Fruit fly (Drosophila melanogaster) whole organism, embryonic: ENCODE results near the gene CG17786.

Experiments
- BEAF-32 ChIP-seq: fragments of 200-800 bp; sonication (Bioruptor generic); optimal IDR thresholded peaks from 3 replicates; lab custom pipeline; 2017; ENCODE audit warnings: missing biosample characterization, missing genetic modification characterization, mild to moderate bottlenecking, moderate library complexity, missing genetic modification reagents
- CG10462 ChIP-seq: fragments of 200-800 bp; sonication (Bioruptor generic); optimal IDR thresholded peaks from 2 replicates; lab custom pipeline; 2016; ENCODE audit warnings: missing biosample characterization, missing genetic modification characterization
- CG12104 ChIP-seq: fragments of 200-800 bp; sonication (Bioruptor generic); optimal IDR thresholded peaks from 3 replicates; lab custom pipeline; 2016; ENCODE audit warnings: missing biosample characterization, missing genetic modification characterization
- CG1233 ChIP-seq: fragments of 200-800 bp; sonication (Bioruptor generic); optimal IDR thresholded peaks from 4 replicates; lab custom pipeline; 2018; ENCODE audit warnings: missing biosample characterization, mild to moderate bottlenecking, missing genetic modification characterization
- CG13894 ChIP-seq: fragments of 200-800 bp; sonication (Bioruptor generic); optimal IDR thresholded peaks from 3 replicates; lab custom pipeline; 2018; ENCODE audit warnings: missing biosample characterization, mild to moderate bottlenecking, missing genetic modification characterization, moderate library complexity
- CG15696 ChIP-seq: fragments of 200-800 bp; sonication (Bioruptor generic); optimal IDR thresholded peaks from 2 replicates; lab custom pipeline; 2019; ENCODE audit warnings: missing biosample characterization, mild to moderate bottlenecking, missing genetic modification characterization, moderate library complexity
- CG1602 ChIP-seq: fragments of 200-800 bp; sonication (Bioruptor generic); optimal IDR thresholded peaks from 3 replicates; lab custom pipeline; 2016; ENCODE audit warnings: missing biosample characterization, missing genetic modification characterization
- CG18262 ChIP-seq: fragments of 200-800 bp; optimal IDR thresholded peaks from 3 replicates; lab custom pipeline; 2019; ENCODE audit warnings: missing biosample characterization, mild to moderate bottlenecking, missing genetic modification characterization, moderate library complexity
- CG1832 ChIP-seq: fragments of 200-800 bp; sonication (Bioruptor generic); optimal IDR thresholded peaks from 2 replicates; lab custom pipeline; 2017; ENCODE audit warnings: missing biosample characterization, mild to moderate bottlenecking, missing genetic modification characterization, inconsistent platforms
- CG18619 ChIP-seq: fragments of 200-800 bp; sonication (Bioruptor generic); optimal IDR thresholded peaks from 3 replicates; lab custom pipeline; 2017; ENCODE audit warnings: missing biosample characterization, mild to moderate bottlenecking, missing genetic modification characterization
- CG2678 ChIP-seq: fragments of 200-800 bp; sonication (Bioruptor generic); optimal IDR thresholded peaks from 3 replicates; lab custom pipeline; 2019; ENCODE audit warnings: missing biosample characterization, mild to moderate bottlenecking, missing genetic modification characterization, moderate library complexity
- CG31365 ChIP-seq: fragments of 200-800 bp; sonication (Bioruptor generic); optimal IDR thresholded peaks from 2 replicates; lab custom pipeline; 2018; ENCODE audit warnings: missing biosample characterization, mild to moderate bottlenecking, missing genetic modification characterization
- CG33557 ChIP-seq: fragments of 200-800 bp; sonication (Bioruptor generic); optimal IDR thresholded peaks from 2 replicates; lab custom pipeline; 2019; ENCODE audit warnings: missing biosample characterization, mild to moderate bottlenecking, missing genetic modification characterization, moderate library complexity
- CG4820 ChIP-seq: fragments of 200-800 bp; sonication (Bioruptor generic); optimal IDR thresholded peaks from 3 replicates; lab custom pipeline; 2016; ENCODE audit warnings: missing biosample characterization, missing genetic modification characterization
- CG6791 ChIP-seq: fragments of 200-800 bp; sonication (Bioruptor generic); IDR thresholded peaks from 3 replicates; pipeline ENCODE4 v1.3.6; 2022; ENCODE audit warnings: missing biosample characterization, missing genetic modification characterization; ENCODE audit not compliant: partially characterized antibody
- CG6854 ChIP-seq: fragments of 200-800 bp; sonication (Bioruptor generic); optimal IDR thresholded peaks from 3 replicates; lab custom pipeline; 2017; ENCODE audit warnings: missing biosample characterization, mild to moderate bottlenecking, missing genetic modification characterization
- CG7357 ChIP-seq: fragments of 200-800 bp; sonication (Bioruptor generic); IDR thresholded peaks from 3 replicates; pipeline ENCODE4 v1.3.6; 2022; ENCODE audit warnings: missing biosample characterization, missing genetic modification characterization
- CG7928 ChIP-seq: fragments of 200-800 bp; sonication (Bioruptor generic); optimal IDR thresholded peaks from 2 replicates; lab custom pipeline; 2017; ENCODE audit warnings: missing biosample characterization, mild to moderate bottlenecking, missing genetic modification characterization
- CG8089 ChIP-seq: fragments of 200-800 bp; sonication (Bioruptor generic); optimal IDR thresholded peaks from 3 replicates; lab custom pipeline; 2016; ENCODE audit warnings: missing biosample characterization, missing genetic modification characterization
- CG9437 ChIP-seq: fragments of 200-800 bp; sonication (Bioruptor generic); optimal IDR thresholded peaks from 2 replicates; lab custom pipeline; 2018; ENCODE audit warnings: missing biosample characterization, mild to moderate bottlenecking, missing genetic modification characterization
- CG9932 ChIP-seq: fragments of 200-800 bp; sonication (Bioruptor generic); IDR thresholded peaks from 2 replicates; pipeline ENCODE4 v1.3.6; 2022; ENCODE audit warnings: missing biosample characterization, missing genetic modification characterization
- CoRest ChIP-seq: fragments of 200-800 bp; sonication (Bioruptor generic); optimal IDR thresholded peaks from 3 replicates; lab custom pipeline; 2018; ENCODE audit warnings: missing biosample characterization, mild to moderate bottlenecking, missing genetic modification characterization, moderate library complexity
- D19A ChIP-seq: fragments of 200-800 bp; optimal IDR thresholded peaks from 3 replicates; lab custom pipeline; 2019; ENCODE audit warnings: missing biosample characterization, mild to moderate bottlenecking, missing genetic modification characterization, moderate library complexity
- Dad ChIP-seq: fragments of 200-800 bp; sonication (Bioruptor generic); optimal IDR thresholded peaks from 3 replicates; lab custom pipeline; 2016; ENCODE audit warnings: missing biosample characterization, missing genetic modification characterization
- Dip3 ChIP-seq: fragments of 200-800 bp; sonication (Bioruptor generic); optimal IDR thresholded peaks from 3 replicates; lab custom pipeline; 2016; ENCODE audit warnings: missing biosample characterization, missing genetic modification characterization
- Dp ChIP-seq: fragments of 200-800 bp; sonication (Bioruptor generic); optimal IDR thresholded peaks from 2 replicates; lab custom pipeline; 2018; ENCODE audit warnings: missing biosample characterization, mild to moderate bottlenecking, missing genetic modification characterization, moderate library complexity
- Dref ChIP-seq: fragments of 200-800 bp; sonication (Bioruptor generic); IDR thresholded peaks from 2 replicates; pipeline ENCODE4 v1.3.6; 2022; ENCODE audit warnings: missing biosample characterization, missing genetic modification characterization
- HHEX ChIP-seq: fragments of 200-800 bp; sonication (Bioruptor generic); optimal IDR thresholded peaks from 3 replicates; lab custom pipeline; 2017; ENCODE audit warnings: missing biosample characterization, mild to moderate bottlenecking, missing genetic modification characterization, missing genetic modification reagents
- Hr3 ChIP-seq: fragments of 200-800 bp; sonication (Bioruptor generic); optimal IDR thresholded peaks from 3 replicates; lab custom pipeline; 2016; ENCODE audit warnings: missing biosample characterization, missing genetic modification characterization
- Jarid2 ChIP-seq: fragments of 200-800 bp; sonication (Bioruptor generic); optimal IDR thresholded peaks from 3 replicates; lab custom pipeline; 2017; ENCODE audit warnings: mild to moderate bottlenecking, missing biosample characterization, missing genetic modification reagents, missing genetic modification characterization
- Med ChIP-seq: fragments of 200-800 bp; sonication (Bioruptor generic); peaks from one replicate; lab custom pipeline; 2016; ENCODE audit warnings: missing biosample characterization, missing genetic modification characterization, mild to moderate bottlenecking, inconsistent platforms, moderate library complexity
- Ravus ChIP-seq: fragments of 200-800 bp; sonication (Bioruptor generic); IDR thresholded peaks from 2 replicates; pipeline ENCODE4 v1.3.6; 2022; ENCODE audit warnings: missing biosample characterization, missing genetic modification characterization
- Sin3A ChIP-seq: fragments of >200 bp; optimal IDR thresholded peaks from 2 replicates; lab custom pipeline; 2018
- Sry-β ChIP-seq: fragments of 200-800 bp; sonication (Bioruptor generic); optimal IDR thresholded peaks from 2 replicates; lab custom pipeline; 2018; ENCODE audit warnings: missing biosample characterization, mild to moderate bottlenecking, missing genetic modification characterization, moderate library complexity
- Tbp ChIP-seq: fragments of >200 bp; optimal IDR thresholded peaks from 2 replicates; lab custom pipeline; 2018; ENCODE audit warnings: missing biosample characterization, missing genetic modification characterization
- abd-A ChIP-seq: fragments of 200-800 bp; sonication (Bioruptor generic); optimal IDR thresholded peaks from 3 replicates; lab custom pipeline; 2019; ENCODE audit warnings: missing biosample characterization, mild to moderate bottlenecking, missing genetic modification characterization, moderate library complexity
- ac ChIP-seq: fragments of 200-800 bp; sonication (Bioruptor generic); optimal IDR thresholded peaks from 3 replicates; lab custom pipeline; 2017; ENCODE audit warnings: missing biosample characterization, mild to moderate bottlenecking, missing genetic modification characterization
- ato ChIP-seq: fragments of 200-800 bp; sonication (Bioruptor generic); IDR thresholded peaks from 2 replicates; pipeline ENCODE4 v1.3.6; 2022; ENCODE audit warnings: missing biosample characterization, missing genetic modification characterization; ENCODE audit not compliant: partially characterized antibody
- bbx ChIP-seq: fragments of 200-800 bp; sonication (Bioruptor generic); IDR thresholded peaks from 2 replicates; pipeline ENCODE4 v1.3.6; 2022; ENCODE audit warnings: missing biosample characterization, missing genetic modification characterization; ENCODE audit not compliant: partially characterized antibody
- cg ChIP-seq: fragments of 200-800 bp; sonication (Bioruptor generic); optimal IDR thresholded peaks from 3 replicates; lab custom pipeline; 2019; ENCODE audit warnings: missing biosample characterization, mild to moderate bottlenecking, missing genetic modification characterization, moderate library complexity
- crc ChIP-seq: fragments of 200-800 bp; sonication (Bioruptor generic); optimal IDR thresholded peaks from 2 replicates; lab custom pipeline; 2016; ENCODE audit warnings: missing biosample characterization, missing genetic modification characterization
- dimm ChIP-seq: fragments of 200-800 bp; sonication (Bioruptor generic); IDR thresholded peaks from 2 replicates; pipeline ENCODE4 v1.3.6; 2022; ENCODE audit warnings: missing biosample characterization, missing genetic modification characterization
- eve ChIP-seq, 2 experiments: fragments of >200 bp; optimal IDR thresholded peaks; 2 replicates each; lab custom pipeline; 2017; ENCODE audit warnings: missing biosample characterization in 2 of 2, missing genetic modification characterization in 2 of 2
- fd64A ChIP-seq: fragments of 200-800 bp; sonication (Bioruptor generic); optimal IDR thresholded peaks from 3 replicates; lab custom pipeline; 2018; ENCODE audit warnings: missing biosample characterization, mild to moderate bottlenecking, missing genetic modification characterization
- fu2 ChIP-seq: fragments of 200-800 bp; sonication (Bioruptor generic); optimal IDR thresholded peaks from 2 replicates; lab custom pipeline; 2016; ENCODE audit warnings: missing biosample characterization, missing genetic modification characterization
- grn ChIP-seq: fragments of 200-800 bp; sonication (Bioruptor generic); optimal IDR thresholded peaks from 3 replicates; lab custom pipeline; 2017; ENCODE audit warnings: missing biosample characterization, missing genetic modification characterization
- maf-S ChIP-seq: fragments of 200-800 bp; sonication (Bioruptor generic); optimal IDR thresholded peaks from 2 replicates; lab custom pipeline; 2016; ENCODE audit warnings: missing biosample characterization, missing genetic modification characterization
- phol ChIP-seq: fragments of 200-800 bp; sonication (Bioruptor generic); optimal IDR thresholded peaks from 3 replicates; lab custom pipeline; 2018; ENCODE audit warnings: missing biosample characterization, mild to moderate bottlenecking, missing genetic modification characterization, moderate library complexity
- pum ChIP-seq: fragments of 200-800 bp; sonication (Bioruptor generic); optimal IDR thresholded peaks from 2 replicates; lab custom pipeline; 2016; ENCODE audit warnings: missing biosample characterization, missing genetic modification characterization
- repo ChIP-seq: fragments of 200-800 bp; sonication (Bioruptor generic); optimal IDR thresholded peaks from 2 replicates; lab custom pipeline; 2016; ENCODE audit warnings: missing biosample characterization, missing genetic modification characterization
- slbo ChIP-seq: fragments of 200-800 bp; sonication (Bioruptor generic); IDR thresholded peaks from 2 replicates; pipeline ENCODE4 v1.3.6; 2022; ENCODE audit warnings: missing biosample characterization, missing genetic modification characterization
- tio ChIP-seq: fragments of 200-800 bp; sonication (Bioruptor generic); optimal IDR thresholded peaks from 2 replicates; lab custom pipeline; 2017; ENCODE audit warnings: missing biosample characterization, missing genetic modification characterization, inconsistent platforms

The CG17786 gene

DNA sequence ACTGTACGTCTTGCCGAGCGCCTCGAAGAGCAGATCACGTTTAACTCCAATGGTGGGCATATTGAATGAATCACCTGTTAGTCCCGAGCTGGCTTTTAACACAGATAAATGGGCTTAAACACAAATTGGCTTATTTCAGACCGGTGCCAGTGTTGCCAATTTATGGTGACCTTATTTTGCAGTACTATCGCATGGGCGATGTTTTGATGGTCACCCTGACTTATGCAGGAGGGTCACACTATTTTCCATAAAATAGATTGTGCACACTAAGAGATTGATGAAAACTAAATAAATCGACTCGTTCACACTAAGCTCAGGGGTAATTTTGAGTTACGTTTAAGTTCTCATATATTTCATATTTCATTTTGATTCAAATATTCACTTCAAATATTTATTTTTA is 34.0 kb upstream of the CG17786 start, which contains the start of gene beta-PheRS (continued):
- TF ChIP-seq slbo (GFP tag; lab: Robert Waterston, UW), result peak; percentile 83
- peak; percentile 68 for TF ChIP-seq phol
- TF ChIP-seq tio, result no peak
- TF ChIP-seq CG7357 (GFP tag; lab: Robert Waterston, UW), result peak; percentile 99
- no peak for TF ChIP-seq CG6854 (GFP tag; lab: Kevin White, UChicago)
- TF ChIP-seq fu2 (GFP tag; lab: Kevin White, UChicago), result peak; percentile 33
- no peak for TF ChIP-seq Ravus (GFP tag; lab: Robert Waterston, UW)
- no peak for TF ChIP-seq CG18619 (GFP tag; lab: Kevin White, UChicago)
- peak; percentile 22 for TF ChIP-seq CG15696
- peak; percentile 28 for TF ChIP-seq Dip3 (GFP tag; lab: Kevin White, UChicago)
- no peak for TF ChIP-seq Jarid2 (GFP tag; lab: Kevin White, UChicago)
- peak; percentile 95 for TF ChIP-seq BEAF-32 (GFP tag; lab: Kevin White, UChicago)
- TF ChIP-seq CG1233 (GFP tag; lab: Kevin White, UChicago), result no peak
- peak; percentile 86 for TF ChIP-seq CG9932
- TF ChIP-seq ato (GFP tag; lab: Robert Waterston, UW), result peak; percentile 90
- TF ChIP-seq Tbp (GFP tag; lab: Kevin White, UChicago), result no peak
- TF ChIP-seq maf-S, result peak; percentile 47
- no peak for TF ChIP-seq CG9437 (GFP tag; lab: Kevin White, UChicago)
- no peak for TF ChIP-seq CG10462 (GFP tag; lab: Kevin White, UChicago)
- TF ChIP-seq Dref (GFP tag; lab: Robert Waterston, UW), result peak; percentile 59
- TF ChIP-seq Sry-β (GFP tag; lab: Kevin White, UChicago), result peak; percentile 70
- TF ChIP-seq CG7928 (GFP tag; lab: Kevin White, UChicago), result no peak
- TF ChIP-seq CG1602, result peak; percentile 26
- TF ChIP-seq Sin3A, result peak; percentile 72
- TF ChIP-seq CG13894 (tag; lab: Kevin White, UChicago), result no peak
- TF ChIP-seq D19A (tag; lab: Kevin White, UChicago), result no peak
- TF ChIP-seq dimm (GFP tag; lab: Robert Waterston, UW), result no peak
- no peak for TF ChIP-seq CG18262 (tag; lab: Kevin White, UChicago)
- TF ChIP-seq CG31365 (tag; lab: Kevin White, UChicago), result no peak
- peak; percentile 95 for TF ChIP-seq Med (GFP tag; lab: Kevin White, UChicago)
- peak; percentile 31 for TF ChIP-seq CG4820 (GFP tag; lab: Kevin White, UChicago)
- TF ChIP-seq Hr3 (GFP tag; lab: Kevin White, UChicago), result peak; percentile 94
- TF ChIP-seq CG1832 (GFP tag; lab: Kevin White, UChicago), result no peak
- no peak for TF ChIP-seq CG12104
- TF ChIP-seq CoRest (tag; lab: Kevin White, UChicago), result no peak
- TF ChIP-seq HHEX (GFP tag; lab: Kevin White, UChicago), result no peak
- TF ChIP-seq ac, result no peak
- TF ChIP-seq CG6791 (GFP tag; lab: Robert Waterston, UW), result peak; percentile 96
- TF ChIP-seq fd64A, result no peak
- TF ChIP-seq Dad (GFP tag; lab: Kevin White, UChicago), result peak; percentile 18
- peak; percentile 92 for TF ChIP-seq bbx
- peak; percentile 57 for TF ChIP-seq repo (GFP tag; lab: Kevin White, UChicago)
- peak; percentile 8 for TF ChIP-seq pum (GFP tag; lab: Kevin White, UChicago)
- no peak for TF ChIP-seq CG8089 (GFP tag; lab: Kevin White, UChicago)
- TF ChIP-seq CG2678 (tag; lab: Kevin White, UChicago), result no peak
- TF ChIP-seq CG33557, result no peak
- no peak for TF ChIP-seq grn (GFP tag; lab: Kevin White, UChicago)
- no peak for TF ChIP-seq abd-A (tag; lab: Kevin White, UChicago)
- no peak for TF ChIP-seq cg
- no peak for TF ChIP-seq crc (GFP tag; lab: Kevin White, UChicago)
- TF ChIP-seq eve (GFP tag; optimal IDR thresholded peaks at IDR 0.05; lab: Kevin White, UChicago), result no peak
- TF ChIP-seq Dp, result peak; percentile 55
